Fruit fly (Drosophila melanogaster): ENCODE data around the gene HemK2.

Gene HemK2

DNA sequence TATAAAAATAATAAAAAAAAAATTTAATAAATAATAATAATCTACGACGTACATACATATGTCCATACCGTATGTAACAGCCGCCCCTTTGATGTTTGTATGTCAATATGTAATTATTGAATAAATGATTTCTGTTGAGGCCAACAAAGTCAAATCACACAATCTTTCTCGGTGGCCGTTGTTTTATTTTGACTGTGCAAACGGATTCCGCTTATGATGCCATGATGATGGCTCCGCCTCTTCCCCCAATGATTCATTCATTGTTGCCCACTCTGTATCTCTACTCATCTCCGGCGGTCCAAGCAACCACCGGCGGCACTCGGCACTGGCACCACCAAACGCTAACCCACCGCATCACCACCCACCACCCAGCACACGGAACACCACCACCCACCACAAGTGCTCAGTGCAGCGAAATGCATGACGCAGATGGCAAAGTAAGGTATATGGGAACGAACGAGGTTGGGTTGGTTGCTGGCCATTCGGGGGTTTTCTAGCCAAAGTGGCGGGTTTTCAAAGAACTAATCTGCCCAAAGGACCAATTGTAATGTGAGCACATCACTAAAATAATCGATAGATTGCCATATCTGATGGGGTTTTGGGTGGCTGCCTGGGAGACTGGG, 10.2 kb downstream of the HemK2 start:
- TF ChIP-seq CG13204 (GFP tag; optimal IDR thresholded peaks at IDR 0.05) (peak; percentile 57), CG8301 (tag; optimal IDR thresholded peaks at IDR 0.05) (no peak)

DNA sequence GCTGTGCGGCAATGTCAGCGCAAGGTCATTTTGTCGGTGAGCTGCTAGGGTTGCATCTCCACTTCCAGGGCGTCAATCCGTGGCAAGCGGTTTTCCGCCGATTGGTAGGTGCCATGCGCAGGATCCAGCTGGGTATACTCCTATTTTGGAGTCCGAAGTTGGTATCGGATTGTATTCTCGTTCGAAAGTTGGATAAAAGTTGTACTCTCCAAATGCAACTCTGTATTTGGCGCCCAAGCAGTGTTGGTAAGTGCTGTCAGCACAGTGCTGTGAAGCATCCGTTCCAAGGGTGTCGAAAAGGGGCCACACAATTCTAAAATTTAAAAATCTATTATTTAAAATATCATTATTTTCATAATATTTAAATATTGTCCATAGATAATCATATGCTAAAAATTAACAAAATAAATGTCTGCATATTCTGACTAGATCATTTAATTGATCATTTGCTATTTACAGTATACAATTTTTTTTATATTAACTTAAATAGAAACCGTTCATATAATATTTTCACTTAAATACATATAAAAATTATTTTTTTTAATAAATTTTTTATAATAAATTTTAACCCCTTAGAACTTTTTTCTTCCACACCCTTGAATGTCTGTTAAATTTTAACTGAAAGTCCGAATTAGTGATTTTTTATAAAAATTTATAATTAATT, 10.9 kb downstream of the HemK2 start:
- TF ChIP-seq CG32121 (GFP tag; IDR thresholded peaks at IDR 0.05) (peak; percentile 76; the same call in 1 of the 2 replicates), gl (tag; optimal IDR thresholded peaks at IDR 0.05) (peak; percentile 52), CG15710 (tag; optimal IDR thresholded peaks at IDR 0.05) (peak; percentile 88), CG13204 (GFP tag; optimal IDR thresholded peaks at IDR 0.05) (no peak), fd96Ca (GFP tag; IDR thresholded peaks at IDR 0.05) (peak; percentile 87), CG8301 (tag; optimal IDR thresholded peaks at IDR 0.05) (peak; percentile 63), CG10348 (GFP tag; IDR thresholded peaks at IDR 0.05) (0 out of 2 replicates have a peak, but pooled peaks have one; percentile 13), rn (GFP tag; IDR thresholded peaks at IDR 0.05) (peak; percentile 58), Ets98B (GFP tag; IDR thresholded peaks at IDR 0.05) (peak; percentile 81), EcR (GFP tag; optimal IDR thresholded peaks at IDR 0.05) (peak; percentile 56), CG12605 (GFP tag; IDR thresholded peaks at IDR 0.05) (peak; percentile 56), CG34367 (tag; optimal IDR thresholded peaks at IDR 0.05) (peak; percentile 64), CG8159 (tag; optimal IDR thresholded peaks at IDR 0.05) (peak; percentile 91), CG9948 (tag; optimal IDR thresholded peaks at IDR 0.05) (peak; percentile 82), CG4496 (GFP tag; IDR thresholded peaks at IDR 0.05) (peak; percentile 87), Snoo (tag; optimal IDR thresholded peaks at IDR 0.05) (peak; percentile 85), CG14655 (GFP tag; optimal IDR thresholded peaks at IDR 0.05) (no peak), Pif1A (GFP tag; optimal IDR thresholded peaks at IDR 0.05) (no peak), CG17806 (tag; optimal IDR thresholded peaks at IDR 0.05) (peak; percentile 75), D1 (tag; optimal IDR thresholded peaks at IDR 0.05) (no peak), Pif1B (GFP tag; optimal IDR thresholded peaks at IDR 0.05) (no peak)

DNA sequence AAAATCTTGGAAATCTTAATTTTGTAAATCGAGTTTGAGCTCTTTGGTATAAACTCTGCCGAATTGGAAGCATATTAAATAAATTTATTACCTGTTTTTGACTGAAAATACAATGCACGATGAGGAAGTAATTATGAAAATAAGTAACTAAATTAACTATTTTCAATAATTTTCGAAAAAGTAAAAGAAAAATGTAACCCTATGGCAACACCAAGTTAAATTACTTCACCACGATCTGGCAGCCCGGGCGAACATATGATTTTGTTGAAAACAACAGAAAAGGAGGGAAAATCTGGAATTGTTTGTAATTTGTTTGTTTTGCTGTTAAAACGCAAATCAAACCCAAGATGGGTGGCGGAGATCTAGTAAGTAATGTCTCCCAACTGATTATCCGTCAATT, 14.6 kb downstream of the HemK2 start, which contains the start of the genes CG9961 and Cwc25:
Gene CG9961, minus strand, starts transcription at position 83 of the 400 bp plus-strand sequence.
Gene Cwc25, plus strand, starts transcription at position 247 of the 400 bp plus-strand sequence.
- TF ChIP-seq Snoo (tag; optimal IDR thresholded peaks at IDR 0.05) (no peak), CG8159 (tag; optimal IDR thresholded peaks at IDR 0.05) (peak; percentile 20)

DNA sequence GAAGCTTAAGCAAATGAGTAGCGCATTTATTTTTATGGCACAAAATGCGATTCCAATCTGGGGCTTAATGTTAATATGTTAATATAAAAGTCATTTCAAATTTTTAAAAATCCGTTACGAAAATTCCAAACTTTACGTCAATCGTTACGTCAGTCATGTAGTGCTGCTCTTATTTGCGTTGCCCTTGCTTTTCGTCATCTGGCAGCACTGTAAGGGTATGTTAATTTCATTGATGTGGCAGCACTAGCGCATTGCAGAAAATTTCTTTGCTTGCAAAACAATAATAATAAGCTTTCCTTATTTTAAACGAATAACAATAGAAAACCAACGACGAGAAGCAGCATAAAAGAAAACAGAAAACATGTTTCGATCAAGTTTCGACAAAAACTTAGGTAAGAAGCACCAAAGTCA, 19.7 kb downstream of the HemK2 start, which contains the start of gene Hrs:
Gene Hrs, plus strand, starts transcription at position 167 of the 411 bp plus-strand sequence.
- peak; percentile 48 for TF ChIP-seq EcR (GFP tag; optimal IDR thresholded peaks at IDR 0.05)
- no peak for TF ChIP-seq CG12605 (GFP tag; IDR thresholded peaks at IDR 0.05)

DNA sequence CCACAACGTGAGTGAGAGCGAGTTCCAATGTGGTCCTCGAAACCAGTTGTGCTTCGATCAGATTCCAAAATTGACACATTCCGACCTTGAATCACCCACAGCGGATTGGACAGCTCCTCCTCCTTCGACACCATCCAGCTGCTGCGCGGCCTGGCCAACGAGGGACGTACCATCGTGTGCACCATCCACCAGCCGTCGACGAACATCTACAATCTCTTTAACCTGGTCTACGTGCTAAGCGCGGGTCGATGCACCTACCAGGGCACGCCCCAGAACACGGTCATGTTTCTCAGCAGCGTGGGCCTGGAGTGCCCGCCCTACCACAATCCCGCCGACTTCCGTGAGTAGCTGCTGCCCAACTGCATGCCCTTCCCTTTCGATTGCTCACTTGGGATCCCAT, 21.9 kb downstream of the HemK2 start:
- TF ChIP-seq EcR (GFP tag; optimal IDR thresholded peaks at IDR 0.05) (peak; percentile 95), CG10348 (GFP tag; IDR thresholded peaks at IDR 0.05) (no peak)

DNA sequence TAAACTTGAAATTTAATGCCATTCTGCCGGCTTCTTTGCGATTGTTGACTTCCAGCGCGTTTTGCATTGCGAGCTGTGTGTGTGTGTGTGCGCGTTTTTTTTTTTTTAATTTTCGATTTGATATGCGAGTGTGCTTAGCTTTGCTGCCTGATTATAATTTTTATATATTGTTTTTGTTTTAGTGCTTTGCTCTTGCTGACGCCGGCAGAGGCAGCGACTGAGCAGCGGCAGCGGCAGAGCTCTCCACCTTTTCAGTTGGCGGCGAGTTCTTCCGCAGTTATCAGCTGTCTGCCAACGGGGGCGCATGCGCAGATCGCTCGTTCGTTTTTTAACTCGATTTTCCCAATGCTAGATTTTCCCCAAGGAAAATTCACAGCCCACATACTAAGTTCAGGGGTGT, 23.9 kb downstream of the HemK2 start:
- TF ChIP-seq EcR (GFP tag; optimal IDR thresholded peaks at IDR 0.05): peak; percentile 35
- no peak for TF ChIP-seq Pif1B (GFP tag; optimal IDR thresholded peaks at IDR 0.05)

DNA sequence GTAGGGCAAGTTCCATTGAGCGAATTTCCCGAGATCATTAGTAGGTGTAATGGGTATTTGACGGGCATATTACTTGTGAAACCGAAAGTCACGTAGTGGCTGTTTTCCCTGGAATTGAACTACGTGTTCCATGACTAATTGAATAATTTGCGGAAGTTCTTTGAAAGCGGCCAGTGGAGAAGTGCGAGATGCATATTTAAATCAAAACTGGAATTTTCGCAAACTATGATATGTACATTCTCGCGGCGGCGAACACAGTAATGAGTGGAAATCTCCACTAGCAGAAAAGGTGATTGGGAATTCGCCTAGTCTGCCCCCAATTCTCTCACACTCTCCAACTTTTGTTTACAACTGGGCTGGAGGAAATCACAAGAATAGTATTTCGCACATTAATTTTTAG, 24.5 kb downstream of the HemK2 start:
- TF ChIP-seq fd96Ca (GFP tag; IDR thresholded peaks at IDR 0.05): no peak
- TF ChIP-seq CG12605 (GFP tag; IDR thresholded peaks at IDR 0.05): no peak
- peak; percentile 32 for TF ChIP-seq CG8159 (tag; optimal IDR thresholded peaks at IDR 0.05)
- TF ChIP-seq CG8301 (tag; optimal IDR thresholded peaks at IDR 0.05): no peak
- TF ChIP-seq EcR (GFP tag; optimal IDR thresholded peaks at IDR 0.05): no peak
- no peak for TF ChIP-seq D1 (tag; optimal IDR thresholded peaks at IDR 0.05)
- TF ChIP-seq gl (tag; optimal IDR thresholded peaks at IDR 0.05): no peak
- TF ChIP-seq CG4496 (GFP tag; IDR thresholded peaks at IDR 0.05): 0 out of 3 replicates have a peak, but pooled peaks have one; percentile 14
- no peak for TF ChIP-seq Pif1B (GFP tag; optimal IDR thresholded peaks at IDR 0.05)
- TF ChIP-seq Pif1A (GFP tag; optimal IDR thresholded peaks at IDR 0.05): no peak
- peak; percentile 23 for TF ChIP-seq CG9948 (tag; optimal IDR thresholded peaks at IDR 0.05)
- peak; percentile 24 for TF ChIP-seq CG14655 (GFP tag; optimal IDR thresholded peaks at IDR 0.05)
- TF ChIP-seq Ets98B (GFP tag; IDR thresholded peaks at IDR 0.05): no peak
- TF ChIP-seq CG15710 (tag; optimal IDR thresholded peaks at IDR 0.05): peak; percentile 19
- TF ChIP-seq CG32121 (GFP tag; IDR thresholded peaks at IDR 0.05): no peak
- TF ChIP-seq CG13204 (GFP tag; optimal IDR thresholded peaks at IDR 0.05): no peak
- no peak for TF ChIP-seq CG17806 (tag; optimal IDR thresholded peaks at IDR 0.05)
- no peak for TF ChIP-seq CG10348 (GFP tag; IDR thresholded peaks at IDR 0.05)
- TF ChIP-seq CG34367 (tag; optimal IDR thresholded peaks at IDR 0.05): no peak
- TF ChIP-seq Snoo (tag; optimal IDR thresholded peaks at IDR 0.05): no peak
- TF ChIP-seq rn (GFP tag; IDR thresholded peaks at IDR 0.05): no peak
